Worm (Caenorhabditis elegans): ENCODE measurements around the gene C05D12.7.

The C05D12.7 gene

ce11 chrII:11424579-11425316 is 14.9 kb downstream of the C05D12.7 start, which contains the start of gene C05D12.3:
TSS of gene C05D12.3 (plus strand) at chrII:11425266.
- no peak for TF ChIP-seq ceh-9 (tag; optimal IDR thresholded peaks at IDR 0.05)
- no peak for TF ChIP-seq syd-9 (tag; optimal IDR thresholded peaks at IDR 0.05)
- TF ChIP-seq hlh-8 (tag; optimal IDR thresholded peaks at IDR 0.05), result no peak
- TF ChIP-seq ceh-45 (GFP tag; IDR thresholded peaks at IDR 0.05), result no peak
- TF ChIP-seq gmeb-2 (tag; optimal IDR thresholded peaks at IDR 0.05), result no peak
- no peak for TF ChIP-seq ceh-30 (tag; optimal IDR thresholded peaks at IDR 0.05)
- TF ChIP-seq che-1 (tag; optimal IDR thresholded peaks at IDR 0.05), result no peak
- TF ChIP-seq pros-1 (tag; optimal IDR thresholded peaks at IDR 0.05), result no peak
- TF ChIP-seq zip-5 (tag; optimal IDR thresholded peaks at IDR 0.05), result no peak
- no peak for TF ChIP-seq tbx-2 (tag; optimal IDR thresholded peaks at IDR 0.05)
- no peak for TF ChIP-seq K02D7.2 (tag; optimal IDR thresholded peaks at IDR 0.05)
- no peak for TF ChIP-seq nhr-11 (tag; optimal IDR thresholded peaks at IDR 0.05)

DNA sequence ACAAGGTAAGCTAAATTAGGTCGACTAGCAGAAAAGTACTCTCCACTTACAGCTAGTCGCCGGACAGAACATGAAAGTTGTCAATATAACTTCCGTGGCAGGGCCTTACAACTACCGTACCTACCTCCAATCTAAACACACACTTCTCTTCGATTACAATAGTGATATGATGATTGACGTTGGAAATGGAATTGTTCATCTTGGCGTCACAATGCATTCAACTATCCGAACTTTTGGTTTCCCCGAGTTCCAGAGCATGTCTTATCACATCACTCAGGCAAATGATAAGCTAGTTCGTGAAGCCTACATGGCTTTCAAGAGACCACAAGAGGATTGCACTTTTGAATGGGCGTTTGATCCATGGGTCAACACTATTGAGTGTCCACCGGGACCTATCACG is 17.4 kb downstream of the C05D12.7 start:
- TF ChIP-seq rnt-1 (tag; optimal IDR thresholded peaks at IDR 0.05), result no peak
- no peak for TF ChIP-seq ceh-45 (GFP tag; IDR thresholded peaks at IDR 0.05)
- no peak for TF ChIP-seq pax-1 (tag; optimal IDR thresholded peaks at IDR 0.05)
- no peak for TF ChIP-seq eyg-1 (tag; optimal IDR thresholded peaks at IDR 0.05)
- TF ChIP-seq ets-4 (tag; optimal IDR thresholded peaks at IDR 0.05), result no peak
- TF ChIP-seq tbx-2 (tag; optimal IDR thresholded peaks at IDR 0.05), result no peak
- no peak for TF ChIP-seq ceh-48 (tag; optimal IDR thresholded peaks at IDR 0.05)
- no peak for TF ChIP-seq ceh-9 (tag; optimal IDR thresholded peaks at IDR 0.05)
- no peak for TF ChIP-seq lin-11 (tag; optimal IDR thresholded peaks at IDR 0.05)
- TF ChIP-seq pha-2 (tag; optimal IDR thresholded peaks at IDR 0.05), result no peak
- TF ChIP-seq lim-6 (tag; optimal IDR thresholded peaks at IDR 0.05), result no peak
- TF ChIP-seq sox-2 (GFP tag; IDR thresholded peaks at IDR 0.05), result no peak
- TF ChIP-seq K09A11.1 (tag; optimal IDR thresholded peaks at IDR 0.05; ENCODE audit: insufficient read depth), result no peak
- TF ChIP-seq elt-4 (tag; optimal IDR thresholded peaks at IDR 0.05), result no peak
- TF ChIP-seq fkh-6 (tag; optimal IDR thresholded peaks at IDR 0.05), result no peak
- no peak for TF ChIP-seq che-1 (tag; optimal IDR thresholded peaks at IDR 0.05)
- TF ChIP-seq dve-1 (tag; optimal IDR thresholded peaks at IDR 0.05), result no peak

DNA sequence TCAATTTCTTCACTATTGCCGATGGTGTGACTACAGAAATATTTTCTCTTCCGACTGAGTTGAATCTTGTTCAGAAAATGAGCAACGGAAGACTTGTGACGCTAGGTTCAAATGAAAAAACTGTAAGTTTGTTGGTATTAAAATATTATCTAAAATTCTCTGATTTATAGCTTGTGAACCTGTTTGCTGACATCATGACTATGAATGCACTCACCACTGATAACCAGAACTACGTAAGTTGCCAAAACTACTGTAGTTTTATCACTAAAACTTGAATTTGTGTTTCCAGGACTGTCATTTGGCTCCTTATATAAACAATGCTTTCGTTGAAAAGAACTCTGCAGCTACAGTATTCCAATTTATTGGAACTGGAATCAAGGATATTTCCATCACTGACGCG is 18.7 kb downstream of the C05D12.7 start:
- TF ChIP-seq pat-9 (tag; optimal IDR thresholded peaks at IDR 0.05), result no peak
- no peak for TF ChIP-seq Y22D7AL.16 (tag; optimal IDR thresholded peaks at IDR 0.05)
- no peak for TF ChIP-seq fax-1 (tag; optimal IDR thresholded peaks at IDR 0.05)
- TF ChIP-seq gmeb-2 (tag; optimal IDR thresholded peaks at IDR 0.05), result no peak
- no peak for TF ChIP-seq tbx-2 (tag; optimal IDR thresholded peaks at IDR 0.05)
- TF ChIP-seq hlh-13 (GFP tag; optimal IDR thresholded peaks at IDR 0.05), result no peak
- TF ChIP-seq dmd-4 (tag; optimal IDR thresholded peaks at IDR 0.05; ENCODE audit: borderline replicate concordance), result no peak
- no peak for TF ChIP-seq hlh-6 (tag; optimal IDR thresholded peaks at IDR 0.05)
- no peak for TF ChIP-seq ceh-45 (GFP tag; IDR thresholded peaks at IDR 0.05)
- TF ChIP-seq sox-2 (GFP tag; IDR thresholded peaks at IDR 0.05), result no peak
- TF ChIP-seq ceh-18 (tag; optimal IDR thresholded peaks at IDR 0.05), result no peak
- no peak for TF ChIP-seq mec-3 (tag; optimal IDR thresholded peaks at IDR 0.05; ENCODE audit: borderline replicate concordance)
- TF ChIP-seq ceh-24 (tag; optimal IDR thresholded peaks at IDR 0.05), result no peak
- no peak for TF ChIP-seq syd-9 (tag; optimal IDR thresholded peaks at IDR 0.05)
- TF ChIP-seq zip-5 (tag; optimal IDR thresholded peaks at IDR 0.05), result no peak
- TF ChIP-seq pros-1 (tag; optimal IDR thresholded peaks at IDR 0.05), result no peak
- TF ChIP-seq K02D7.2 (tag; optimal IDR thresholded peaks at IDR 0.05), result no peak
- no peak for TF ChIP-seq nhr-11 (tag; optimal IDR thresholded peaks at IDR 0.05)

- TF ChIP-seq sdc-2 (tag; optimal IDR thresholded peaks at IDR 0.05) (no peak), npax-4 (tag; optimal IDR thresholded peaks at IDR 0.05) (no peak), C08G9.2 (tag; optimal IDR thresholded peaks at IDR 0.05) (no peak), lin-11 (tag; optimal IDR thresholded peaks at IDR 0.05) (no peak), T23F11.4 (GFP tag; optimal IDR thresholded peaks at IDR 0.05) (no peak), unc-42 (tag; optimal IDR thresholded peaks at IDR 0.05) (no peak), C38D4.7 (GFP tag; optimal IDR thresholded peaks at IDR 0.05) (no peak), ceh-18 (tag; optimal IDR thresholded peaks at IDR 0.05) (no peak)
Observed at ce11 chrII:11431584-11431983, 21.7 kb downstream of the C05D12.7 start, which contains the start of gene C05D12.4. TSS of gene C05D12.4 (plus strand) at chrII:11431884.
